Worm (Caenorhabditis elegans) whole organism, L2 larva: ENCODE measurements around the gene sqv-7.

Experiments
- C34F6.9 ChIP-seq: fragments of 150-350 bp; optimal IDR thresholded peaks from 2 replicates; lab custom pipeline; 2014; ENCODE audit warnings: missing biosample characterization, missing genetic modification characterization
- F13H6.1 ChIP-seq: sonication (generic microtip); optimal IDR thresholded peaks from 2 replicates; lab custom pipeline; 2016; ENCODE audit warnings: missing genetic modification characterization, missing compliant biosample characterization
- R02D3.7 ChIP-seq: fragments of 150-350 bp; optimal IDR thresholded peaks from 2 replicates; lab custom pipeline; 2014; ENCODE audit warnings: missing biosample characterization, missing genetic modification characterization
- Y55F3AM.14 ChIP-seq: fragments of 200-800 bp; sonication (Bioruptor generic); optimal IDR thresholded peaks from 2 replicates; lab custom pipeline; 2018; ENCODE audit warnings: mild to moderate bottlenecking, missing genetic modification characterization, missing compliant biosample characterization
- ZK546.5 ChIP-seq: sonication (generic microtip); optimal IDR thresholded peaks from 2 replicates; lab custom pipeline; 2017; ENCODE audit warnings: missing biosample characterization, missing genetic modification characterization
- alr-1 ChIP-seq: fragments of 150-350 bp; optimal IDR thresholded peaks from 2 replicates; lab custom pipeline; 2014; ENCODE audit warnings: missing biosample characterization, missing genetic modification characterization
- ama-1 ChIP-seq: fragments of 150-350 bp; optimal IDR thresholded peaks from 2 replicates; lab custom pipeline; 2018; ENCODE audit warnings: inconsistent platforms
- ceh-16 ChIP-seq: fragments of 150-350 bp; optimal IDR thresholded peaks from 2 replicates; lab custom pipeline; 2014; ENCODE audit warnings: missing biosample characterization, missing genetic modification characterization
- ceh-82 ChIP-seq: fragments of 150-350 bp; optimal IDR thresholded peaks from 2 replicates; lab custom pipeline; 2014; ENCODE audit warnings: missing biosample characterization, missing genetic modification characterization
- crh-2 ChIP-seq: sonication (generic microtip); optimal IDR thresholded peaks from 2 replicates; lab custom pipeline; 2017; ENCODE audit warnings: missing biosample characterization, missing genetic modification characterization
- dmd-4 ChIP-seq: sonication (generic microtip); optimal IDR thresholded peaks from 2 replicates; lab custom pipeline; 2017; ENCODE audit warnings: missing biosample characterization, missing genetic modification characterization
- egl-27 ChIP-seq: sonication (generic microtip); optimal IDR thresholded peaks from 3 replicates; lab custom pipeline; 2017; ENCODE audit warnings: missing biosample characterization, missing genetic modification reagents, missing genetic modification characterization
- elt-1 ChIP-seq: fragments of 150-350 bp; optimal IDR thresholded peaks from 2 replicates; lab custom pipeline; 2014; ENCODE audit warnings: missing biosample characterization, missing genetic modification characterization
- elt-3 ChIP-seq: sonication (generic microtip); optimal IDR thresholded peaks from 2 replicates; lab custom pipeline; 2017; ENCODE audit warnings: missing biosample characterization, missing genetic modification characterization
- fos-1 ChIP-seq: fragments of 150-350 bp; optimal IDR thresholded peaks from 2 replicates; lab custom pipeline; 2014; ENCODE audit warnings: missing biosample characterization, missing genetic modification characterization
- gmeb-1 ChIP-seq: fragments of 150-350 bp; optimal IDR thresholded peaks from 2 replicates; lab custom pipeline; 2014; ENCODE audit warnings: missing biosample characterization, missing genetic modification characterization
- lin-13 ChIP-seq: fragments of 150-350 bp; optimal IDR thresholded peaks from 2 replicates; lab custom pipeline; 2014; ENCODE audit warnings: missing biosample characterization, missing genetic modification reagents, missing genetic modification characterization
- lsy-2 ChIP-seq, 2 experiments: fragments of 150-350 bp in 1 of 2; sonication (generic microtip) in 1 of 2; optimal IDR thresholded peaks; 2 replicates each; lab custom pipeline; 2014 to 2017; ENCODE audit warnings: missing biosample characterization in 2 of 2, missing genetic modification characterization in 2 of 2
- mab-5 ChIP-seq: fragments of 150-350 bp; optimal IDR thresholded peaks from 2 replicates; lab custom pipeline; 2014; ENCODE audit warnings: missing biosample characterization, missing genetic modification characterization
- mdl-1 ChIP-seq, 2 experiments: fragments of 150-350 bp in 1 of 2; sonication (generic microtip) in 1 of 2; optimal IDR thresholded peaks; 2 replicates each; lab custom pipeline; 2017; ENCODE audit warnings: missing biosample characterization in 2 of 2, missing genetic modification characterization in 2 of 2
- nhr-10 ChIP-seq: sonication (generic microtip); optimal IDR thresholded peaks from 2 replicates; lab custom pipeline; 2017; ENCODE audit warnings: missing biosample characterization, missing genetic modification characterization
- nhr-11 ChIP-seq: fragments of 150-350 bp; optimal IDR thresholded peaks from 2 replicates; lab custom pipeline; 2014; ENCODE audit warnings: missing biosample characterization, missing genetic modification characterization
- nhr-12 ChIP-seq: fragments of 150-350 bp; optimal IDR thresholded peaks from 2 replicates; lab custom pipeline; 2014; ENCODE audit warnings: missing biosample characterization, missing genetic modification characterization
- nhr-129 ChIP-seq: fragments of 150-350 bp; optimal IDR thresholded peaks from 2 replicates; lab custom pipeline; 2014; ENCODE audit warnings: missing biosample characterization, missing genetic modification characterization
- nhr-21 ChIP-seq: fragments of 150-350 bp; optimal IDR thresholded peaks from 2 replicates; lab custom pipeline; 2014; ENCODE audit warnings: missing biosample characterization, missing genetic modification characterization
- nhr-23 ChIP-seq: fragments of 150-350 bp; optimal IDR thresholded peaks from 2 replicates; lab custom pipeline; 2014; ENCODE audit warnings: missing biosample characterization, missing genetic modification reagents, missing genetic modification characterization
- nhr-25 ChIP-seq: fragments of 150-350 bp; sonication (generic microtip); optimal IDR thresholded peaks from 3 replicates; lab custom pipeline; 2014; ENCODE audit warnings: missing biosample characterization, missing genetic modification characterization
- nhr-6 ChIP-seq: fragments of 150-350 bp; optimal IDR thresholded peaks from 2 replicates; lab custom pipeline; 2014; ENCODE audit warnings: missing biosample characterization, missing genetic modification characterization
- nhr-77 ChIP-seq: fragments of 150-350 bp; optimal IDR thresholded peaks from 2 replicates; lab custom pipeline; 2014; ENCODE audit warnings: missing biosample characterization, missing genetic modification characterization
- peb-1 ChIP-seq: fragments of 150-350 bp; optimal IDR thresholded peaks from 2 replicates; lab custom pipeline; 2014; ENCODE audit warnings: missing biosample characterization, missing genetic modification characterization
- sem-4 ChIP-seq: fragments of 150-350 bp; optimal IDR thresholded peaks from 2 replicates; lab custom pipeline; 2014; ENCODE audit warnings: missing biosample characterization, missing genetic modification reagents, missing genetic modification characterization
- sma-3 ChIP-seq: sonication (generic microtip); optimal IDR thresholded peaks from 2 replicates; lab custom pipeline; 2016; ENCODE audit warnings: missing genetic modification reagents, missing genetic modification characterization, missing compliant biosample characterization
- sma-9 ChIP-seq, 2 experiments: fragments of 150-350 bp in 1 of 2; sonication (generic microtip) in 1 of 2; optimal IDR thresholded peaks; 2 replicates each; lab custom pipeline; 2014 to 2016; ENCODE audit warnings: missing genetic modification characterization in 2 of 2, mild to moderate bottlenecking in 1 of 2, missing biosample characterization in 1 of 2, missing compliant biosample characterization in 1 of 2, missing genetic modification reagents in 1 of 2, moderate library complexity in 1 of 2
- snpc-4 ChIP-seq: fragments of 150-350 bp; optimal IDR thresholded peaks from 2 replicates; lab custom pipeline; 2014; ENCODE audit warnings: missing biosample characterization, missing genetic modification characterization
- unc-39 ChIP-seq: fragments of 150-350 bp; optimal IDR thresholded peaks from 2 replicates; lab custom pipeline; 2014; ENCODE audit warnings: missing biosample characterization, missing genetic modification characterization
- unc-55 ChIP-seq: fragments of 150-350 bp; sonication (generic microtip); optimal IDR thresholded peaks from 3 replicates; lab custom pipeline; 2014; ENCODE audit warnings: missing biosample characterization, missing genetic modification reagents, missing genetic modification characterization
- zag-1 ChIP-seq: fragments of 150-350 bp; optimal IDR thresholded peaks from 2 replicates; lab custom pipeline; 2014; ENCODE audit warnings: missing biosample characterization, missing genetic modification characterization
- ztf-1 ChIP-seq: fragments of 200-800 bp; sonication (Bioruptor generic); conservative IDR thresholded peaks from 2 replicates; pipeline ENCODE4 v1.3.6; 2022; ENCODE audit warnings: missing genetic modification characterization, missing compliant biosample characterization
- ztf-4 ChIP-seq: fragments of 150-350 bp; optimal IDR thresholded peaks from 2 replicates; lab custom pipeline; 2014; ENCODE audit warnings: missing biosample characterization, missing genetic modification characterization

sqv-7 gene

DNA sequence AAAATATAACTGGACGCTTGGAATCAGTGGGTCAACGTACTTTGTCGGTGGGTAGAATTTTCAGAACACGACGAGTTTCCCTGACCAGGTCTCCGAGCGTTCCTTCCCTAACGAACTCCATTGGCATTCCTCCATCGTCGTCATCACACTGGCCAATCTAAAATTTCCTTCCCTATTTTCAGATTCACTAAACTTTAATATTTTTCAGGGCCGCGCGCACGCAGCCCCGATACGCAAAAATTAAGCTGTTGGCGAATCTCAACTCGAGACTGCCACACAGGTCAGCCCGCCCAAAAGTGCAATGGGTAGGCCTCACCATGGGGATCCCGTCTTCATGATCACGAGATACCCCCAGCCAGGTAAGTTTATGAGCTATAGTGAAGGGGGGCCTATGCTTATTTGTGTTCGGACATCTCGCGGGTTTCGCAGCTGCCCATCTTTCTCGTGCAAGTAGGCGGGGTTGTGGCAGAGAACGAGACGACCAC lies 44.3 kb downstream of the sqv-7 start:
- TF ChIP-seq Y55F3AM.14 (GFP tag; lab: Kevin White, UChicago), result peak; percentile 59
- peak; percentile 77 for TF ChIP-seq nhr-21
- TF ChIP-seq mab-5 (tag; lab: Kevin White, UChicago), result peak; percentile 41
- peak; percentile 14 for TF ChIP-seq ceh-82 (tag; lab: Kevin White, UChicago)
- TF ChIP-seq peb-1 (tag; lab: Kevin White, UChicago), result no peak
- peak; percentile 60 for TF ChIP-seq lin-13 (GFP tag; lab: Kevin White, UChicago)
- peak; percentile 70 for TF ChIP-seq F13H6.1 (tag; lab: Kevin White, UChicago)
- peak; percentile 62 for TF ChIP-seq gmeb-1 (tag; lab: Kevin White, UChicago)
- peak; percentile 59 for TF ChIP-seq sem-4 (tag; lab: Kevin White, UChicago)
- TF ChIP-seq unc-39 (tag; lab: Kevin White, UChicago), result no peak
- no peak for TF ChIP-seq nhr-12 (tag; lab: Kevin White, UChicago)
- peak; percentile 66 to 76 for TF ChIP-seq mdl-1 (tag; optimal IDR thresholded peaks at IDR 0.05; lab: Kevin White, UChicago)
- TF ChIP-seq ceh-16 (tag; lab: Kevin White, UChicago), result peak; percentile 38
- TF ChIP-seq elt-3, result no peak
- TF ChIP-seq unc-55 (GFP tag; lab: Kevin White, UChicago), result peak; percentile 24
- TF ChIP-seq C34F6.9, result peak; percentile 67
- peak; percentile 52 for TF ChIP-seq crh-2 (tag; lab: Kevin White, UChicago)
- peak; percentile 41 for TF ChIP-seq ztf-4 (tag; lab: Kevin White, UChicago)
- no peak for TF ChIP-seq elt-1
- peak; percentile 41 for TF ChIP-seq nhr-25 (tag; lab: Kevin White, UChicago)
- peak; percentile 86 for TF ChIP-seq sma-9 (GFP tag; optimal IDR thresholded peaks at IDR 0.05; lab: Kevin White, UChicago)
- TF ChIP-seq sma-9 (tag; optimal IDR thresholded peaks at IDR 0.05; lab: Kevin White, UChicago), result no peak
- peak; percentile 95 for TF ChIP-seq ama-1 (lab: Kevin White, UChicago)
- peak; percentile 61 for TF ChIP-seq egl-27 (tag; lab: Kevin White, UChicago)
- TF ChIP-seq zag-1 (tag; lab: Kevin White, UChicago), result peak; percentile 66
- peak; percentile 40 for TF ChIP-seq fos-1 (tag; lab: Kevin White, UChicago)
- TF ChIP-seq sma-3, result peak; percentile 86
- peak; percentile 44 for TF ChIP-seq nhr-77 (tag; lab: Kevin White, UChicago)
- TF ChIP-seq nhr-6, result peak; percentile 2
- peak; percentile 8 for TF ChIP-seq ZK546.5 (tag; lab: Kevin White, UChicago)
- no peak for TF ChIP-seq alr-1 (tag; lab: Kevin White, UChicago)
- TF ChIP-seq nhr-23 (tag; lab: Kevin White, UChicago), result no peak
- peak; percentile 50 to 76 for TF ChIP-seq lsy-2 (tag; optimal IDR thresholded peaks at IDR 0.05; lab: Kevin White, UChicago)
- no peak for TF ChIP-seq dmd-4 (tag; lab: Kevin White, UChicago)
- peak; percentile 34 for TF ChIP-seq R02D3.7 (tag; lab: Kevin White, UChicago)
- TF ChIP-seq snpc-4 (tag; lab: Kevin White, UChicago), result peak; percentile 98
- no peak for TF ChIP-seq ztf-1 (GFP tag; lab: Robert Waterston, UW)
- peak; percentile 70 for TF ChIP-seq nhr-129 (tag; lab: Kevin White, UChicago)

DNA sequence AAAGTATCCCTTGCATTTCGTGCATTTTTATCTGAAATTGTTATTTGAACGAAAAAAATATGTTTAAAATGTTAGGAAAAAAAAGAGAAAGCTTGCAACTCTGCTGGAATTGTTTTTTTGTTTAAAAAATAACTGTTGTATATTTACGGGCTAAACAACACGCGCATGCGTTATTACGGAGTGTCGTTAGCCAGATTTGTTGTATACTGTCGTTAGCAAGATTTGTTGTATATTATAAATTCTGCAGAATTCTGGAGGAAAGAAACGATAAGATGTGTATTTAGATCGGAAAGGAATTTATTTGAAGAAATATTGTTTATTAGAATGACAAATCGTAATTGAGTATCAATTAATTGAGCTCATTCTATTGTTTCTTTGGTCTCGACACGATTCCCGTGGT lies 44.9 kb downstream of the sqv-7 start, which contains the start of gene eif-2Bgamma:
TSS of gene eif-2Bgamma (minus strand) at position 31 of the 400 bp plus-strand sequence.
- TF ChIP-seq nhr-10 (tag; lab: Kevin White, UChicago) (no peak), nhr-11 (no peak), lin-13 (GFP tag; lab: Kevin White, UChicago) (no peak), nhr-129 (tag; lab: Kevin White, UChicago) (peak; percentile 46), zag-1 (tag; lab: Kevin White, UChicago) (no peak), C34F6.9 (peak; percentile 65), R02D3.7 (tag; lab: Kevin White, UChicago) (peak; percentile 64), lsy-2 (tag; optimal IDR thresholded peaks at IDR 0.05; lab: Kevin White, UChicago) (peak in 1 of 2 experiments; percentile 71), gmeb-1 (tag; lab: Kevin White, UChicago) (peak; percentile 28), unc-55 (GFP tag; lab: Kevin White, UChicago) (peak; percentile 71), snpc-4 (tag; lab: Kevin White, UChicago) (peak; percentile 80)

DNA sequence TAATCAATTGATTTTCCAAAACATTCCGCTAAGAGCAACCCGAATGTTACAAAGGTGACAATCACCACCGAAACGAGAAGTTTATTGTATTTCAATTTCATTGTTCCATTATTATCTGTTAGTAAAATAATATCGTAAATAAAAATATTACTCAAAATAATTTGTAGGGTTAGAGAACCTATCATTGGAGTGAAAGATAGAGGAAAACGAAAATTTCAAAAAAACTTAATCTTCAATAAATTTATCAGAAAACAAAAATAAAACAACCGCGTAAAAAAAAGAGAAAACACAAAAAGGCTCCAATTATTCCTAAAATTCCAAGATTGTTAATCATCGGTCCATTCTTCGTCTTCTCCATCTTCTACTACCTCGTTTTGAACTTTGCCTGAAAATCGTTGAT lies 46.9 kb downstream of the sqv-7 start, which contains the start of gene tra-2:
TSS of gene tra-2 (minus strand) at position 101 of the 400 bp plus-strand sequence.
- no peak for TF ChIP-seq peb-1 (tag; lab: Kevin White, UChicago)
- TF ChIP-seq dmd-4 (tag; lab: Kevin White, UChicago), result no peak
- TF ChIP-seq nhr-6, result no peak
- TF ChIP-seq alr-1 (tag; lab: Kevin White, UChicago), result no peak
- no peak for TF ChIP-seq ama-1 (lab: Kevin White, UChicago)
